Worm (Caenorhabditis elegans) whole organism, L1 larva: ENCODE results near the gene Y22D7AL.6.

ENCODE experiments used
- F16B12.6 ChIP-seq: fragments of 150-350 bp; optimal IDR thresholded peaks from 2 replicates; lab custom pipeline; 2014; ENCODE audit warnings: missing biosample characterization, missing genetic modification characterization
- ceh-82 ChIP-seq, 3 experiments: fragments of 150-350 bp in 1 of 3; sonication (generic microtip) in 2 of 3; optimal IDR thresholded peaks; 2 replicates each; lab custom pipeline; 2014 to 2017; ENCODE audit warnings: missing biosample characterization in 3 of 3, missing genetic modification characterization in 3 of 3
- fkh-10 ChIP-seq: sonication (generic microtip); optimal IDR thresholded peaks from 2 replicates; lab custom pipeline; 2017; ENCODE audit warnings: missing biosample characterization, missing genetic modification reagents, missing genetic modification characterization
- hlh-17 ChIP-seq: fragments of 200-800 bp; sonication (Bioruptor generic); optimal IDR thresholded peaks from 2 replicates; lab custom pipeline; 2018; ENCODE audit warnings: missing genetic modification characterization, mild to moderate bottlenecking, missing compliant biosample characterization, moderate library complexity, borderline replicate concordance
- mdl-1 ChIP-seq, 2 experiments: fragments of 150-350 bp; optimal IDR thresholded peaks; 2 replicates each; lab custom pipeline; 2014 to 2017; ENCODE audit warnings: missing biosample characterization in 2 of 2, missing genetic modification characterization in 2 of 2, inconsistent platforms in 1 of 2
- nhr-237 ChIP-seq: fragments of 150-350 bp; optimal IDR thresholded peaks from 2 replicates; lab custom pipeline; 2014; ENCODE audit warnings: missing biosample characterization, missing genetic modification characterization
- nhr-47 ChIP-seq: sonication (generic microtip); optimal IDR thresholded peaks from 2 replicates; lab custom pipeline; 2016; ENCODE audit warnings: mild to moderate bottlenecking, missing genetic modification characterization, moderate library complexity, missing compliant biosample characterization
- ztf-11 ChIP-seq, 2 experiments: sonication (generic microtip); optimal IDR thresholded peaks; 2 replicates each; lab custom pipeline; 2016 to 2017; ENCODE audit warnings: missing genetic modification characterization in 2 of 2, missing biosample characterization in 1 of 2, missing compliant biosample characterization in 1 of 2
- ztf-4 ChIP-seq: fragments of 150-350 bp; optimal IDR thresholded peaks from 2 replicates; lab custom pipeline; 2014; ENCODE audit warnings: missing biosample characterization, missing genetic modification characterization

ce11 chrIII:1641163-1641562, 36.4 kb downstream of the Y22D7AL.6 start, which contains the start of gene Y22D7AL.3:
- TF ChIP-seq mdl-1 (tag; optimal IDR thresholded peaks at IDR 0.05; lab: Kevin White, UChicago) (no peak), ztf-11 (tag; optimal IDR thresholded peaks at IDR 0.05; lab: Kevin White, UChicago) (no peak), ztf-4 (tag; lab: Kevin White, UChicago) (no peak), nhr-237 (tag; lab: Kevin White, UChicago) (no peak), hlh-17 (GFP tag; lab: Kevin White, UChicago) (no peak), ceh-82 (tag; optimal IDR thresholded peaks at IDR 0.05; lab: Kevin White, UChicago) (no peak), fkh-10 (GFP tag; lab: Kevin White, UChicago) (no peak), nhr-47 (tag; lab: Kevin White, UChicago) (no peak), F16B12.6 (tag; lab: Kevin White, UChicago) (no peak)
